Worm (Caenorhabditis elegans): Measurements from ENCODE around the gene ogdh-2.

DNA sequence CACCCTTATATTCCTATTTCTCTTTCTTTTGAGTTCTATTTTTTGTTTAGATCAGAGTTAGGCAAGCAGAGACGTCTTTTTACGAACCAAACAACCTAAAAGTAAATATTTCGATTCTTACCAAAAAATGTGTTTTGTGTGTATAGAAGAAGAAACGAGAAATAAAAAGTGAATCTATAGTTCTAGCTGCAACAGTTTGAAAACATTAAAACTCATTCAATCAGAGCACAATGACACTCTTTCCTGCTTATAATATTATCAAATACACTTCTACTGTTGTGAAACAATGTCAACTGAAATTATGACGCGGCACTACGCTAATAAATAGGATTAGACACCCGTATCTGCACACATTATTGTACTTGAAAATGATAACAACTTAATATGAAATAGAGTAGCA, 1.5 kb downstream of the ogdh-2 start, which contains the start of gene ZK836.3:
- TF ChIP-seq ama-1 (optimal IDR thresholded peaks at IDR 0.05) (no peak), scrt-1 (GFP tag; IDR thresholded peaks at IDR 0.05) (no peak), hmbx-1 (tag; optimal IDR thresholded peaks at IDR 0.05) (no peak), tbx-11 (GFP tag; IDR thresholded peaks at IDR 0.05) (no peak), flt-1 (GFP tag; IDR thresholded peaks at IDR 0.05) (no peak), ceh-13 (GFP tag; optimal IDR thresholded peaks at IDR 0.05) (no peak)
